Fruit fly (Drosophila melanogaster) whole organism, embryonic: ENCODE data around the gene CG33969.

Experiments used
- Bteb2 ChIP-seq: fragments of 200-800 bp; sonication (Bioruptor generic); optimal IDR thresholded peaks from 2 replicates; lab custom pipeline; 2016; ENCODE audit warnings: missing biosample characterization, missing genetic modification characterization
- CG1233 ChIP-seq: fragments of 200-800 bp; sonication (Bioruptor generic); optimal IDR thresholded peaks from 4 replicates; lab custom pipeline; 2018; ENCODE audit warnings: missing biosample characterization, mild to moderate bottlenecking, missing genetic modification characterization
- CG12744 ChIP-seq: fragments of 200-800 bp; sonication (Bioruptor generic); optimal IDR thresholded peaks from 2 replicates; lab custom pipeline; 2016; ENCODE audit warnings: missing biosample characterization, missing genetic modification characterization
- CG12769 ChIP-seq: fragments of 200-800 bp; sonication (Bioruptor generic); optimal IDR thresholded peaks from 2 replicates; lab custom pipeline; 2019; ENCODE audit warnings: missing biosample characterization, mild to moderate bottlenecking, missing genetic modification characterization, moderate library complexity
- CG12942 ChIP-seq: fragments of 200-800 bp; sonication (Bioruptor generic); optimal IDR thresholded peaks from 3 replicates; lab custom pipeline; 2016; ENCODE audit warnings: missing biosample characterization, missing genetic modification characterization
- CG15514 ChIP-seq: fragments of 200-800 bp; sonication (Bioruptor generic); optimal IDR thresholded peaks from 3 replicates; lab custom pipeline; 2017; ENCODE audit warnings: missing biosample characterization, missing genetic modification characterization, mild to moderate bottlenecking, moderate library complexity, missing genetic modification reagents
- CG15601 ChIP-seq: fragments of 200-800 bp; sonication (Bioruptor generic); optimal IDR thresholded peaks from 3 replicates; lab custom pipeline; 2019; ENCODE audit warnings: missing biosample characterization, mild to moderate bottlenecking, missing genetic modification characterization, moderate library complexity
- CG2116 ChIP-seq: fragments of 200-800 bp; sonication (Bioruptor generic); optimal IDR thresholded peaks from 3 replicates; lab custom pipeline; 2018; ENCODE audit warnings: missing biosample characterization, mild to moderate bottlenecking, missing genetic modification characterization
- CG2120 ChIP-seq: fragments of 200-800 bp; sonication (Bioruptor generic); optimal IDR thresholded peaks from 3 replicates; lab custom pipeline; 2016; ENCODE audit warnings: missing biosample characterization, missing genetic modification characterization
- CG2202 ChIP-seq: fragments of 200-800 bp; sonication (Bioruptor generic); optimal IDR thresholded peaks from 2 replicates; lab custom pipeline; 2018; ENCODE audit warnings: missing biosample characterization, mild to moderate bottlenecking, missing genetic modification characterization
- CG2875 ChIP-seq: fragments of 200-800 bp; sonication (Bioruptor generic); optimal IDR thresholded peaks from 2 replicates; lab custom pipeline; 2017; ENCODE audit warnings: missing biosample characterization, mild to moderate bottlenecking, missing genetic modification characterization, missing genetic modification reagents
- CG3407 ChIP-seq: fragments of 200-800 bp; sonication (Bioruptor generic); optimal IDR thresholded peaks from 2 replicates; lab custom pipeline; 2018; ENCODE audit warnings: missing biosample characterization, mild to moderate bottlenecking, missing genetic modification characterization
- CG3726 ChIP-seq: fragments of 200-800 bp; sonication (Bioruptor generic); IDR thresholded peaks from 3 replicates; pipeline ENCODE4, ENCODE4 v1.3.6; 2022; ENCODE audit warnings: missing biosample characterization, missing genetic modification characterization
- CG4328 ChIP-seq: fragments of 200-800 bp; sonication (Bioruptor generic); optimal IDR thresholded peaks from 3 replicates; lab custom pipeline; 2017; ENCODE audit warnings: missing biosample characterization, missing genetic modification reagents, missing genetic modification characterization
- CG43689 ChIP-seq: fragments of 200-800 bp; sonication (Bioruptor generic); IDR thresholded peaks from 2 replicates; pipeline ENCODE4 v1.3.6; 2022; ENCODE audit warnings: missing biosample characterization, missing genetic modification characterization
- CG4707 ChIP-seq: fragments of 200-800 bp; sonication (Bioruptor generic); optimal IDR thresholded peaks from 2 replicates; lab custom pipeline; 2018; ENCODE audit warnings: missing biosample characterization, mild to moderate bottlenecking, missing genetic modification characterization, moderate library complexity
- CG8089 ChIP-seq: fragments of 200-800 bp; sonication (Bioruptor generic); optimal IDR thresholded peaks from 3 replicates; lab custom pipeline; 2016; ENCODE audit warnings: missing biosample characterization, missing genetic modification characterization
- CG9437 ChIP-seq: fragments of 200-800 bp; sonication (Bioruptor generic); optimal IDR thresholded peaks from 2 replicates; lab custom pipeline; 2018; ENCODE audit warnings: missing biosample characterization, mild to moderate bottlenecking, missing genetic modification characterization
- CG9609 ChIP-seq: fragments of 200-800 bp; sonication (Bioruptor generic); optimal IDR thresholded peaks from 3 replicates; lab custom pipeline; 2016; ENCODE audit warnings: missing biosample characterization, missing genetic modification characterization
- Chrac-16 ChIP-seq: fragments of 200-800 bp; sonication (Bioruptor generic); optimal IDR thresholded peaks from 3 replicates; lab custom pipeline; 2016; ENCODE audit warnings: missing biosample characterization, missing genetic modification characterization
- CkIIα-i1 ChIP-seq: fragments of 200-800 bp; sonication (Bioruptor generic); IDR thresholded peaks from 2 replicates; pipeline ENCODE4 v1.3.6; 2022; ENCODE audit warnings: missing biosample characterization, missing genetic modification characterization
- CoRest ChIP-seq: fragments of 200-800 bp; sonication (Bioruptor generic); optimal IDR thresholded peaks from 3 replicates; lab custom pipeline; 2018; ENCODE audit warnings: missing biosample characterization, mild to moderate bottlenecking, missing genetic modification characterization, moderate library complexity
- Dip3 ChIP-seq: fragments of 200-800 bp; sonication (Bioruptor generic); optimal IDR thresholded peaks from 3 replicates; lab custom pipeline; 2016; ENCODE audit warnings: missing biosample characterization, missing genetic modification characterization
- Lpt ChIP-seq: fragments of >200 bp; optimal IDR thresholded peaks from 2 replicates; lab custom pipeline; 2018; ENCODE audit warnings: missing biosample characterization, missing genetic modification characterization
- Mes4 ChIP-seq: fragments of 200-800 bp; sonication (Bioruptor generic); optimal IDR thresholded peaks from 2 replicates; lab custom pipeline; 2016; ENCODE audit warnings: missing biosample characterization, missing genetic modification characterization
- Pdp1 ChIP-seq, 2 experiments: fragments of 200-800 bp; sonication (Bioruptor generic); optimal IDR thresholded peaks; 3 replicates each; lab custom pipeline; 2016; ENCODE audit warnings: missing biosample characterization in 2 of 2, missing genetic modification characterization in 2 of 2, mild to moderate bottlenecking in 1 of 2, moderate library complexity in 1 of 2
- Stat92E ChIP-seq, 3 experiments: fragments of >200 bp in 2 of 3; fragments of 200-800 bp in 1 of 3; sonication (Bioruptor generic) in 1 of 3; optimal IDR thresholded peaks; 2 replicates each; lab custom pipeline; 2017 to 2019; ENCODE audit warnings: missing biosample characterization in 3 of 3, missing genetic modification characterization in 3 of 3, mild to moderate bottlenecking in 1 of 3, moderate library complexity in 1 of 3
- Taf1 ChIP-seq: fragments of 200-800 bp; sonication (Bioruptor generic); IDR thresholded peaks from 2 replicates; pipeline ENCODE4 v1.3.6; 2022; ENCODE audit warnings: missing biosample characterization, missing genetic modification characterization
- Vsx1 ChIP-seq: fragments of 200-800 bp; sonication (Bioruptor generic); optimal IDR thresholded peaks from 2 replicates; lab custom pipeline; 2017; ENCODE audit warnings: missing biosample characterization, mild to moderate bottlenecking, missing genetic modification characterization, missing genetic modification reagents
- bowl ChIP-seq: fragments of 200-800 bp; sonication (Bioruptor generic); IDR thresholded peaks from 2 replicates; pipeline ENCODE4 v1.3.6; 2022; ENCODE audit warnings: missing biosample characterization, missing genetic modification characterization
- cad ChIP-seq: fragments of >200 bp; optimal IDR thresholded peaks from 2 replicates; lab custom pipeline; 2017; ENCODE audit warnings: missing biosample characterization, missing genetic modification characterization
- cg ChIP-seq: fragments of 200-800 bp; sonication (Bioruptor generic); optimal IDR thresholded peaks from 3 replicates; lab custom pipeline; 2019; ENCODE audit warnings: missing biosample characterization, mild to moderate bottlenecking, missing genetic modification characterization, moderate library complexity
- cwo ChIP-seq: fragments of 200-800 bp; sonication (Bioruptor generic); optimal IDR thresholded peaks from 3 replicates; lab custom pipeline; 2017; ENCODE audit warnings: missing biosample characterization, missing genetic modification characterization, mild to moderate bottlenecking, moderate library complexity, missing genetic modification reagents
- dmrt99B ChIP-seq: fragments of 200-800 bp; sonication (Bioruptor generic); optimal IDR thresholded peaks from 2 replicates; lab custom pipeline; 2018; ENCODE audit warnings: missing biosample characterization, mild to moderate bottlenecking, missing genetic modification characterization, moderate library complexity
- fd96Cb ChIP-seq: fragments of 200-800 bp; sonication (Bioruptor generic); optimal IDR thresholded peaks from 2 replicates; lab custom pipeline; 2018; ENCODE audit warnings: missing biosample characterization, mild to moderate bottlenecking, missing genetic modification characterization, moderate library complexity
- gt ChIP-seq: fragments of 200-800 bp; sonication (Bioruptor generic); IDR thresholded peaks from 2 replicates; pipeline ENCODE4 v1.3.6; 2022; ENCODE audit warnings: missing biosample characterization, missing genetic modification characterization
- ind ChIP-seq: fragments of 200-800 bp; sonication (Bioruptor generic); optimal IDR thresholded peaks from 3 replicates; lab custom pipeline; 2016; ENCODE audit warnings: missing biosample characterization, missing genetic modification characterization
- insv ChIP-seq, 2 experiments: fragments of 200-800 bp; sonication (Bioruptor generic); optimal IDR thresholded peaks; 3 replicates each; lab custom pipeline; 2016 to 2018; ENCODE audit warnings: missing biosample characterization in 2 of 2, missing genetic modification characterization in 2 of 2
- jing ChIP-seq: fragments of 200-800 bp; sonication (Bioruptor generic); optimal IDR thresholded peaks from 2 replicates; lab custom pipeline; 2018; ENCODE audit warnings: missing biosample characterization, mild to moderate bottlenecking, missing genetic modification characterization
- mld ChIP-seq: fragments of 200-800 bp; sonication (Bioruptor generic); IDR thresholded peaks from 3 replicates; pipeline ENCODE4 v1.3.6; 2022; ENCODE audit warnings: missing biosample characterization, missing genetic modification characterization; ENCODE audit not compliant: partially characterized antibody
- nerfin-1 ChIP-seq: fragments of 200-800 bp; sonication (Bioruptor generic); optimal IDR thresholded peaks from 3 replicates; lab custom pipeline; 2019; ENCODE audit warnings: missing biosample characterization, mild to moderate bottlenecking, missing genetic modification characterization, moderate library complexity
- nmo ChIP-seq: fragments of 200-800 bp; sonication (Bioruptor generic); optimal IDR thresholded peaks from 2 replicates; lab custom pipeline; 2018; ENCODE audit warnings: missing biosample characterization, mild to moderate bottlenecking, missing genetic modification characterization, moderate library complexity
- onecut ChIP-seq: fragments of 200-800 bp; sonication (Bioruptor generic); IDR thresholded peaks from 2 replicates; pipeline ENCODE4 v1.3.6; 2022; ENCODE audit warnings: missing biosample characterization, missing genetic modification characterization
- schlank ChIP-seq: fragments of 200-800 bp; sonication (Bioruptor generic); optimal IDR thresholded peaks from 2 replicates; lab custom pipeline; 2018; ENCODE audit warnings: missing biosample characterization, mild to moderate bottlenecking, missing genetic modification characterization
- stc ChIP-seq: fragments of 200-800 bp; sonication (Bioruptor generic); IDR thresholded peaks from 2 replicates; pipeline ENCODE4 v1.3.6; 2022; ENCODE audit warnings: missing biosample characterization, missing genetic modification characterization
- ttk ChIP-seq: fragments of 200-800 bp; sonication (Bioruptor generic); IDR thresholded peaks from 2 replicates; pipeline ENCODE4 v2.1.2; 2022; ENCODE audit warnings: missing biosample characterization, missing genetic modification characterization
- unc-4 ChIP-seq: fragments of 200-800 bp; sonication (Bioruptor generic); IDR thresholded peaks from 2 replicates; pipeline ENCODE4 v1.3.6; 2022; ENCODE audit warnings: missing biosample characterization, missing genetic modification characterization; ENCODE audit not compliant: partially characterized antibody
- zfh2 ChIP-seq: fragments of 200-800 bp; sonication (Bioruptor generic); optimal IDR thresholded peaks from 2 replicates; lab custom pipeline; 2016; ENCODE audit warnings: missing biosample characterization, missing genetic modification characterization

The CG33969 gene

DNA sequence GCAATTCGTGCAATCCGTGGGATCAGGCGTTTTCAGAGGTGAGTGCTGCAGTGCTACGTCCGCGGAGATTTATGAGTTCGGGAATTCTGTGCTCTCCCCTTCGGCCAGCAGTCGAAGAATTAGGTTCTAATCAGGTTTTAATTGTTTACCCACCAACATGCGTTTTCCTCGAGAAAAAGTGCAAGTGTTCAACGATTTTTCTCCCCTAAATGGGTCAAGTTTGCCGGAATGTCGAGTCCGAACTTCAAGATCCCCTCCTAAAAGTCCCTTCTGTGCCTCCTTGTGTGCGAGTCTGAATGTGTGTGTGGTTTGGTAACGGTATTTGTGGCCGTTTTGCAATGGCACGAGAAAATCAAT is 16.8 kb downstream of the CG33969 start:
- TF ChIP-seq CkIIα-i1 (no peak), cg (GFP tag; lab: Kevin White, UChicago) (peak; percentile 5), CG4328 (no peak), CoRest (tag; lab: Kevin White, UChicago) (no peak), CG12769 (no peak), nerfin-1 (peak; percentile 45), onecut (peak; percentile 73), CG15601 (tag; lab: Kevin White, UChicago) (no peak)

DNA sequence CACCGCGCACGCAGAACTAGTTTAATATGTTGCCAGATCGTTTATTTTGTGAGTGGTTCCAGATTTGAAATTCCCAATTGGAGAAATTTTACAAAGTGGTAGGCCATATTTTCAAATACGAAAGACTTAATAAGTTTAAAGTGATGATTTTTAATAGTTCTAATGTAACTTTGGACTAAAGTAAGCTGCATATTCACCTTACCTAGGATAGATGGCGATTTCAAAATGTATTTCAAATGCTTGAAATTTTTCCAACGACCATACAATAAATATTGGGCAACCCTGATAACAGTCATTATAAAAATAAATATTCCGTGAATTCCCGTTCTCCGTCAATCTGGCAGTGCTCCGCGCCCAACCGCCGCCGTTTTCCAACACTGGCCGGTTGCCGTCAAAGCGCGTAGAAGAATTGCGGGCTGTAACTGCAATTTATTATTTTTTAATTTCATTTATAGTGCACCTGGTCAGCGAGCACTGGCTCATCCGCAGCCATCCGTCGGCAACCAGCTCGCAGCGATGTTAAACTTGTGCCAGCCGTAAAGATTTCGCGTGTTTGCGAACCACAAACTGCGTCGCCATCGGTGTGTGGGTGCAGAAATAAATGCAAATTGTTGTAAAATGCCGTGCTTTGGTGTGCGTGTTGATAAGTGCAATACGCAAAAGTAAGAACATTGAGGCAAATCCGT is 17.3 kb downstream of the CG33969 start, which contains the start of the genes Ide and RhoBTB:
Gene Ide, minus strand, starts transcription at position 19 of the 686 bp plus-strand sequence.
Gene RhoBTB, plus strand, starts transcription at position 365 of the 686 bp plus-strand sequence.
- no peak for TF ChIP-seq bowl (GFP tag; lab: Robert Waterston, UW)
- TF ChIP-seq Bteb2 (GFP tag; lab: Kevin White, UChicago): peak; percentile 76
- TF ChIP-seq unc-4 (GFP tag; lab: Robert Waterston, UW): no peak
- TF ChIP-seq Taf1: peak; percentile 62; the same call in 1 of the 2 replicates
- no peak for TF ChIP-seq dmrt99B (tag; lab: Kevin White, UChicago)
- TF ChIP-seq CG9609 (GFP tag; lab: Kevin White, UChicago): peak; percentile 80
- no peak for TF ChIP-seq CkIIα-i1
- no peak for TF ChIP-seq Vsx1 (GFP tag; lab: Kevin White, UChicago)
- peak; percentile 93 for TF ChIP-seq ind (GFP tag; lab: Kevin White, UChicago)
- TF ChIP-seq cwo: peak; percentile 58
- peak; percentile 21; the same call in 1 of the 2 replicates for TF ChIP-seq gt (GFP tag; lab: Robert Waterston, UW)
- TF ChIP-seq Lpt (GFP tag; lab: Kevin White, UChicago): no peak
- no peak for TF ChIP-seq CG2875 (GFP tag; lab: Kevin White, UChicago)
- TF ChIP-seq Stat92E (GFP tag; optimal IDR thresholded peaks at IDR 0.05; lab: Kevin White, UChicago): no peak
- no peak for TF ChIP-seq mld
- peak; percentile 98 for TF ChIP-seq CG15514
- TF ChIP-seq Chrac-16: peak; percentile 88
- TF ChIP-seq CG43689 (GFP tag; lab: Robert Waterston, UW): no peak
- peak; percentile 75 for TF ChIP-seq CG1233 (GFP tag; lab: Kevin White, UChicago)
- TF ChIP-seq insv (GFP tag; optimal IDR thresholded peaks at IDR 0.05; lab: Kevin White, UChicago): peak; percentile 87 to 98
- TF ChIP-seq fd96Cb: peak; percentile 72
- peak; percentile 77 for TF ChIP-seq CG8089 (GFP tag; lab: Kevin White, UChicago)
- no peak for TF ChIP-seq CG4707 (GFP tag; lab: Kevin White, UChicago)
- peak; percentile 96 for TF ChIP-seq CG2120 (GFP tag; lab: Kevin White, UChicago)
- peak; percentile 80 to 90 for TF ChIP-seq Pdp1 (GFP tag; optimal IDR thresholded peaks at IDR 0.05; lab: Kevin White, UChicago)
- peak; percentile 90 for TF ChIP-seq nmo (GFP tag; lab: Kevin White, UChicago)
- peak; percentile 26 for TF ChIP-seq jing
- peak; percentile 47 for TF ChIP-seq Mes4 (GFP tag; lab: Kevin White, UChicago)
- peak; percentile 25 for TF ChIP-seq CG3407 (GFP tag; lab: Kevin White, UChicago)
- peak; percentile 93 for TF ChIP-seq Dip3
- TF ChIP-seq schlank (tag; lab: Kevin White, UChicago): peak; percentile 76
- TF ChIP-seq CG9437: peak; percentile 77
- no peak for TF ChIP-seq cad (GFP tag; lab: Kevin White, UChicago)
- peak; percentile 37 for TF ChIP-seq CG12744 (GFP tag; lab: Kevin White, UChicago)
- peak; percentile 79 for TF ChIP-seq CG2116 (GFP tag; lab: Kevin White, UChicago)
- peak; percentile 95 for TF ChIP-seq zfh2 (GFP tag; lab: Kevin White, UChicago)
- TF ChIP-seq ttk (GFP tag; lab: Robert Waterston, UW): peak; percentile 53
- no peak for TF ChIP-seq CG3726
- TF ChIP-seq CG2202 (tag; lab: Kevin White, UChicago): no peak
- TF ChIP-seq stc (GFP tag; lab: Robert Waterston, UW): peak; percentile 23; the same call in 1 of the 2 replicates
- peak; percentile 80 for TF ChIP-seq CG12942 (GFP tag; lab: Kevin White, UChicago)
